Fruit fly (Drosophila melanogaster): ENCODE measurements around the gene Ndfip.
A peak's percentile ranks its signal among the peaks of the same experiment; 100 is the strongest.

DNA sequence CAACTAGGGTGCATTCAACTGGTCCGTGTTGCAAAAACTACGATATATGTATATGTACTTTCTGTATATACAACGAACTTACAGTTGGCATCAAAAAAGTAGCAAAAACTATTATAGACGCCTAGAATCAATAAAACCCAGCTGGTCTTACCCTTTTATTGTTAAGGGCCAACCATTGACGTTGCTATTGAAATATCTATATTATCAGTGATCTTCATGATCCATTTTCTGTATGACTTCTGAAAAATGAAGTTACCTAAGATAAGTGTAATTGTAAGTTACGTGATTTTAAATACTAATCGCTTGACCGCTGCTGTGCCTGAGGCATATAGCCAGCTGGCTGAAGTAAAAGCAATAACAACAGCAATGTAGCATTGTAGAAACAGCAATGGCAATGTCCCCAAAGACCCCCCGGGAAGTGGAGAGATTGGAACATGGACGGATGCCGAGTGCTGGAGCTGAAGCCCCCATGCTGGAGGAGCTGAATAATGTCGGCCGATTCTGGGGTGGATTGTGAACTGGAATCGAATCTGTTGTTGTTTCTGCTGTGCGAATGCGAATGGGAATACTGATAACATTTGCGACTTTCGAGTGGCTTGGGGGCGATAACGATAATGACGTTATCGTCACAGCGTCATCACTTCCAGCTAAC is 3.8 kb upstream of the Ndfip start:
- TF ChIP-seq vri (GFP tag; optimal IDR thresholded peaks at IDR 0.05) (peak; percentile 42), CG10669 (GFP tag; optimal IDR thresholded peaks at IDR 0.05) (peak; percentile 83), CG3919 (GFP tag; optimal IDR thresholded peaks at IDR 0.05) (peak; percentile 80), salr (GFP tag; optimal IDR thresholded peaks at IDR 0.05) (peak; percentile 71 to 74), OdsH (GFP tag; optimal IDR thresholded peaks at IDR 0.05) (peak; percentile 84), CG10631 (GFP tag; optimal IDR thresholded peaks at IDR 0.05) (peak; percentile 68), Smox (GFP tag; optimal IDR thresholded peaks at IDR 0.05) (peak; percentile 64), acj6 (GFP tag; optimal IDR thresholded peaks at IDR 0.05) (peak; percentile 83), CG11762 (GFP tag; optimal IDR thresholded peaks at IDR 0.05; ENCODE audit: insufficient read depth) (peak; percentile 66), topi (GFP tag; optimal IDR thresholded peaks at IDR 0.05) (peak; percentile 75), svp (GFP tag) (peak; percentile 89)
